Worm (Caenorhabditis elegans): ENCODE measurements around the gene F33G12.3.
A peak's percentile ranks its signal among the peaks of the same experiment; 100 is the strongest.

F33G12.3 gene

DNA sequence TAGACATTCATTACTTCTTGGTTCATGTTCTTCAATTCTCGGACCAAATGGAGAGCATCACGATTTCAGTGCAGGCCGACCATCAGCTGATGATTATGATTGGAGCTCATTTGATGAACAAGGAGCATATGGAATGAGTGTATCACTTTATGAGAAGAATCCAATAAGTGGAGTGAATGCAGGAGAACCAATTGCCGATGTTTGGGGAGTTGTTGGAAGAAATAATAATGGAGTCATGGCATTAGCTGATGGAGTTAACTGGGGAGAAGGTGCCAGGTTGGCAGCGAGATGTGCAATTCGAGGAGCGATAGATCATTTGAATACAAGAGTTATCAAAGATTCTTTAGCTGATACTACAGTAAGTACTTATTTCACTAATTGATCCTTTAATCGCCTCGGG, 16.9 kb upstream of the F33G12.3 start:
- TF ChIP-seq tbp1 (GFP tag; optimal IDR thresholded peaks at IDR 0.05) = no peak
- TF ChIP-seq lsy-27 (tag; optimal IDR thresholded peaks at IDR 0.05; ENCODE audit: borderline replicate concordance, insufficient read depth) = no peak
- TF ChIP-seq lin-35 (GFP tag; optimal IDR thresholded peaks at IDR 0.05) = no peak
- TF ChIP-seq bed-2 (GFP tag; IDR thresholded peaks at IDR 0.05) = no peak
- TF ChIP-seq nhr-179 (tag; optimal IDR thresholded peaks at IDR 0.05) = no peak
- TF ChIP-seq nhr-120 (GFP tag; IDR thresholded peaks at IDR 0.05) = no peak
- TF ChIP-seq ceh-27 (GFP tag; optimal IDR thresholded peaks at IDR 0.05) = no peak
- no peak for TF ChIP-seq dpff-1 (tag; optimal IDR thresholded peaks at IDR 0.05)
- TF ChIP-seq lin-54 (GFP tag; optimal IDR thresholded peaks at IDR 0.05) = no peak
- TF ChIP-seq sdz-38 (tag; optimal IDR thresholded peaks at IDR 0.05) = no peak
- TF ChIP-seq ztf-28 (GFP tag; IDR thresholded peaks at IDR 0.05) = no peak
- TF ChIP-seq ama-1 (optimal IDR thresholded peaks at IDR 0.05) = no peak
- TF ChIP-seq ama-1 (GFP tag; optimal IDR thresholded peaks at IDR 0.05) = no peak
- no peak for TF ChIP-seq dox-1 (GFP tag; IDR thresholded peaks at IDR 0.05)
- TF ChIP-seq F33H1.4 (GFP tag; IDR thresholded peaks at IDR 0.05) = no peak

DNA sequence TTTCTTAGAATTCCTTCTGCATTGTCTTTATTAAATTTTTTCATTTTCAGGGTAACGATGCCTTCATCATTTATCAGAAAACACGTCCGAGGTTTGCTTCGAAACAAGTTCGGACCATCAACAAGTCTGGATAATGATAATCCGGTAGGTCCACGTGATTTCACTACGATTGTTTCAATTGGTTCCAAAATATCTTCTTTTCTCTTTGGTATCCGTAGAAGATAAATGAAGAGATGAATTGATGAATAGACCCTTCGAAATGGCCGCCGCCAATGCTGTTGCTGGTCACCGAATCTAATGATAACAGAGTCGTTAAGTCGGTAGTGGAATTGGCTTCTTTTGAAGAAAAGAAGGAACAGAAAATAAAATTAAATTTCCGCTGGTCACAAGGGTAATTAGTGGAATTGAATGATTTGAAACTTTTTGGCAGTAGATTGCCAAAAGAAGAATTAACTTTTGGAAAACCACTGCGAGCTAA, 16.1 kb upstream of the F33G12.3 start, which contains the start of gene F33G12.6:
F33G12.6 (plus strand) TSS at position 51 of the 478 bp plus-strand sequence.
- TF ChIP-seq F33H1.4 (GFP tag; IDR thresholded peaks at IDR 0.05) (no peak), ceh-91 (GFP tag; IDR thresholded peaks at IDR 0.05) (no peak), C06A6.2 (GFP tag; conservative IDR thresholded peaks at IDR 0.05) (no peak), tlf-1 (GFP tag; optimal IDR thresholded peaks at IDR 0.05) (no peak), pbrm-1 (GFP tag; IDR thresholded peaks at IDR 0.05) (no peak), ztf-6 (GFP tag; IDR thresholded peaks at IDR 0.05) (no peak), F39B2.1 (GFP tag; IDR thresholded peaks at IDR 0.05) (no peak)

DNA sequence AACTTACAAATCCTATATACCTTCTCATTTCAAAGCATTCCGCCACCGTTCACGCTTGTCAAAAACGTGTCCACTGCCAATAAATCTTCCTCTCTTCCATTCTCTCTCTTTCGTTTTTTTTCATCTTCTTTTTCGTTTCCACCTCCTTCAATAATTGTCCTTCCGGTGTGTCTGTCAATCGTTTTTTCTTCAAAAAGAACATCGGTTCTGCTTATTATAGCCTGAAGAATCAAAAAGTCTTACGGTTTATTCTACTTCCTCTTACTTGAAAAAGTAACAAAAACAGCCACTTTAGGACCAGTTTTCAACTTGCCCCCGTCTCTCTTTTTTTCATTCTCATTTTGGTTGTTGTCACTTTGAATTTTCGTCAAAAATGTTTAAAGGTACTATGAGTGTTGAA, 15.4 kb upstream of the F33G12.3 start:
- TF ChIP-seq ceh-27 (GFP tag; optimal IDR thresholded peaks at IDR 0.05) (peak; percentile 47), unc-62 (GFP tag; optimal IDR thresholded peaks at IDR 0.05) (peak; percentile 37), madf-8 (GFP tag; conservative IDR thresholded peaks at IDR 0.05) (no peak), lin-40 (tag; optimal IDR thresholded peaks at IDR 0.05) (peak; percentile 45)

DNA sequence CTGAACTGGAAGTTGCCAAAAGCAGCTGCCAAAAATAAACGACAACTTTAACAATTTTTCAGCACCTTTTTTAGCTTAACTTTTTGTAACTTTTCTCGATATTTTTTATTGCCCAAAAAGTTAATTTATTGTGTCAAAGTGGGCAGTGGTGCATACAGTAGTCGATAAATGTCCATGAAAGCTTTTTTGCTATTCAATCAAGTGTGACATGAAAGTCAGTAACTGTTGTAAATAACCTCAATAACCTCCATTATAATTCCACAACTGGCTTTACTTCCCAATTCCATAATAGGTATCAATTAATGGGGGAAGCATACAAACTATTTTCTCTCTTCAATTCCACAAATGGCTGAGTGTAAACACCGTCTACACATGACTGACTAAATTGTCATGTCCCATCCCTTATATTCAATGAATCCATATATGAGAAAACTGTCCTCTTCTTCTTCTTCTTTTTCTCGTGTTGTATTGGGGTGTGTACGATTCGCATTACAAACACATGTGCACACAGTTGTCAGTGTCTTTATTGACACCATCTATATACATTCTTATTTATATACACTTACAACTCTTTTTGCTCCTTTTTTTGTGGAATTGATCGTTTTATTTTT, 14.5 kb upstream of the F33G12.3 start:
- TF ChIP-seq ztf-26 (tag; optimal IDR thresholded peaks at IDR 0.05) (no peak), hmg-20 (GFP tag; IDR thresholded peaks at IDR 0.05) (no peak), F52B5.7 (tag; optimal IDR thresholded peaks at IDR 0.05) (no peak), sea-2 (GFP tag; IDR thresholded peaks at IDR 0.05) (no peak), xnd-1 (tag; optimal IDR thresholded peaks at IDR 0.05) (no peak), somi-1 (GFP tag; optimal IDR thresholded peaks at IDR 0.05) (no peak), madf-10 (tag; optimal IDR thresholded peaks at IDR 0.05) (no peak), B0261.1 (tag; optimal IDR thresholded peaks at IDR 0.05) (no peak), egl-18 (GFP tag; IDR thresholded peaks at IDR 0.05) (no peak), egrh-3 (GFP tag; IDR thresholded peaks at IDR 0.05) (no peak), K12H6.12 (tag; optimal IDR thresholded peaks at IDR 0.05) (no peak), hsf-1 (GFP tag; IDR thresholded peaks at IDR 0.05) (no peak), Y53F4B.3 (GFP tag; IDR thresholded peaks at IDR 0.05) (no peak), snpc-1.3 (tag; optimal IDR thresholded peaks at IDR 0.05; ENCODE audit: insufficient read depth) (no peak)
